Worm (Caenorhabditis elegans) whole organism, early embryonic: ENCODE measurements around the gene T02C1.1.

Experiments
- ets-7 ChIP-seq: sonication (generic microtip); optimal IDR thresholded peaks from 2 replicates; lab custom pipeline; 2016; ENCODE audit warnings: missing genotype, missing genetic modification characterization, missing compliant biosample characterization
- flt-1 ChIP-seq: fragments of 200-800 bp; sonication (Bioruptor generic); IDR thresholded peaks from 2 replicates; pipeline ENCODE4 v1.3.6; 2022; ENCODE audit warnings: missing genetic modification characterization, missing compliant biosample characterization

DNA sequence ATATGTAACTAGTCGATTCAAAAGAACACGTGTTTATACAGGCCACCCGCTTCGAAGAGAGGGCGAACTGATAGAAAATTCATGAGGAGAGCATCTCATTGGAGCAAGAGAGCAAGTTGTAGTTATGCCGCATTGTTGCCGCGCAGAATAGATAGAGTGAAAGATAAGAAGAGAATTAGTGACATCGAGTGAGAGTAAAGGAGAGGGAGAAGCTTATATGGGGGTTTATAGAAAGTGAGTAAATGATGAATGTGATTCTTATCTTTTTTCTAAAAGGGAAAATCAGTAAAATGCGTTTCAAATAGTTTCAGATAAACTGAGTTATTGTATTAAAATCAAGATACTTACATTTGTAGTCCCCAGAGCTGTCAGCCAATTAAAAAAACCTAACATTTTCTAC, 22.9 kb downstream of the T02C1.1 start:
- TF ChIP-seq ets-7: no peak
- TF ChIP-seq flt-1 (GFP tag; lab: Robert Waterston, UW): no peak
